Worm (Caenorhabditis elegans): ENCODE data around the gene flp-18.

DNA sequence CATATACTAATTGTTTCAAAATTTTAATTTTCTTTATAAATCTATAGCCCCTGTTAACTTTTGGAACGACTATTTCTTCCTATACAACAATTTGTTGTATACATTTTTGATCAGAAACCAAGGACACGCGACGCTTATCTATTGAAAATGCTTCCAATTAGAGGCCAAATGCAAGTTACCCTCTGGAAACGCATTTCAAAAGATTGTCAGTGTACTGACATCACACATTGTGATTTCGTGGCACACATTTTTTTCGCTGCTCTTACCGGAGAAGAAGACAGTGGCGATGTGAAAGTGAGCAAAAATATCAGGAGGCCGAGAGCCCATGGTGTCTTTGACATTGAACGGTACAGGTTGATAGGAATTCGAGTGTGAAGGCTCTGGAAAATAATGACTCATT, 27.1 kb upstream of the flp-18 start, which contains the start of gene cnnm-3:
- TF ChIP-seq ref-1 (GFP tag; conservative IDR thresholded peaks at IDR 0.05): no peak
- no peak for TF ChIP-seq cog-1 (tag; optimal IDR thresholded peaks at IDR 0.05)
- TF ChIP-seq klf-2 (GFP tag; conservative IDR thresholded peaks at IDR 0.05): no peak
- no peak for TF ChIP-seq med-1 (GFP tag; optimal IDR thresholded peaks at IDR 0.05; ENCODE audit: insufficient read depth)
- TF ChIP-seq ztf-23 (GFP tag; IDR thresholded peaks at IDR 0.05): no peak
- TF ChIP-seq tab-1 (GFP tag; IDR thresholded peaks at IDR 0.05): no peak
- no peak for TF ChIP-seq ztf-29 (GFP tag; IDR thresholded peaks at IDR 0.05)
- no peak for TF ChIP-seq flt-1 (GFP tag; IDR thresholded peaks at IDR 0.05)
- no peak for TF ChIP-seq T22C8.4 (GFP tag; IDR thresholded peaks at IDR 0.05)
